ENCODE assay signal across 5 worm cellular contexts in the genomic region with DNA sequence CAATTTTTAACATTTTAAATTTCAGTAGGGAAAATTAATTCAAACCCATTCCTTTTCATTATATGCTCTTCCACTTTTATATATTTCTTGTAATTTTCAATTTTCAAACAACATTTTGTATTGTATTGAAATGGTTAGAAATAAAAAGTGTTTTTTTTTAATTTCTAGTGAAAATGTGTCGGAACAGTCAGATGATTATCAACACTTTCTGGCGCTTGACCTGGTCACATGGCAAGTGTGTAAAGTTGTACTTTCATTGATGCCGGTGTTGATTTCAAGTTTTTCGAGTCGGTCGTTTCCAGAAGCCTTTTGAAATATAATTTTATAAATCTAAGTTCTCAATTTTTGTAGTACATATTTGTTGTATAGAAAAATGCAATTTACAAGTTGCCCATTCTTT.
TF ChIP-seq lines count a peak whose summit lies in the region.

No protein-coding gene starts in this region.

TF ChIP-seq in whole organism, L1 larva, 84 proteins besides CTCF, POLR2A, EP300 and RAD21 (continues in another document):
- TF ChIP-seq blmp-1 (tag; optimal IDR thresholded peaks at IDR 0.05; lab: Kevin White, UChicago) (peak; percentile 72), lsy-2 (tag; optimal IDR thresholded peaks at IDR 0.05; lab: Kevin White, UChicago) (peak; percentile 9 to 19), lin-35 (GFP tag; optimal IDR thresholded peaks at IDR 0.05; lab: Kevin White, UChicago) (peak in 1 of 2 experiments; percentile 68), ces-1 (GFP tag; optimal IDR thresholded peaks at IDR 0.05; lab: Kevin White, UChicago) (no peak), dpl-1 (GFP tag; optimal IDR thresholded peaks at IDR 0.05; lab: Kevin White, UChicago) (peak in 1 of 3 experiments; percentile 11), rnt-1 (tag; optimal IDR thresholded peaks at IDR 0.05; lab: Kevin White, UChicago) (peak; percentile 27), efl-1 (optimal IDR thresholded peaks at IDR 0.05; lab: Kevin White, UChicago) (no peak), efl-1 (GFP tag; optimal IDR thresholded peaks at IDR 0.05 in 1 of 2; lab: Kevin White, UChicago) (peak in 1 of 2 experiments; percentile 34), nhr-19 (GFP tag; conservative IDR thresholded peaks at IDR 0.05; lab: Robert Waterston, UW) (peak; percentile 44), lin-14 (GFP tag; optimal IDR thresholded peaks at IDR 0.05; lab: Kevin White, UChicago) (peak; percentile 64), pag-3 (tag; optimal IDR thresholded peaks at IDR 0.05; lab: Kevin White, UChicago; ENCODE audit: borderline replicate concordance, insufficient read depth) (peak; percentile 4), egl-27 (tag; optimal IDR thresholded peaks at IDR 0.05; lab: Kevin White, UChicago) (no peak), C04F5.9 (tag; optimal IDR thresholded peaks at IDR 0.05; lab: Kevin White, UChicago) (no peak), nhr-71 (tag; optimal IDR thresholded peaks at IDR 0.05; lab: Kevin White, UChicago) (peak; percentile 68), nhr-47 (tag; optimal IDR thresholded peaks at IDR 0.05; lab: Kevin White, UChicago) (no peak), ceh-90 (tag; optimal IDR thresholded peaks at IDR 0.05; lab: Kevin White, UChicago) (no peak), sox-4 (tag; optimal IDR thresholded peaks at IDR 0.05; lab: Kevin White, UChicago) (no peak)

TF ChIP-seq in whole organism, L2 larva, 48 proteins besides CTCF, POLR2A, EP300 and RAD21 (continues in another document):
- TF ChIP-seq sma-9 (GFP tag; optimal IDR thresholded peaks at IDR 0.05; lab: Kevin White, UChicago): peak; percentile 52
- no peak for TF ChIP-seq sma-9 (tag; optimal IDR thresholded peaks at IDR 0.05; lab: Kevin White, UChicago)
- TF ChIP-seq R02D3.7 (tag; optimal IDR thresholded peaks at IDR 0.05; lab: Kevin White, UChicago): no peak
- TF ChIP-seq nhr-237 (tag; optimal IDR thresholded peaks at IDR 0.05; lab: Kevin White, UChicago): no peak
- TF ChIP-seq nhr-10 (tag; optimal IDR thresholded peaks at IDR 0.05; lab: Kevin White, UChicago): no peak
- no peak for TF ChIP-seq ZK546.5 (tag; optimal IDR thresholded peaks at IDR 0.05; lab: Kevin White, UChicago)
- TF ChIP-seq nhr-11 (tag; optimal IDR thresholded peaks at IDR 0.05; lab: Kevin White, UChicago): no peak
- peak; percentile 33 for TF ChIP-seq nhr-129 (tag; optimal IDR thresholded peaks at IDR 0.05; lab: Kevin White, UChicago)
- TF ChIP-seq sem-4 (tag; optimal IDR thresholded peaks at IDR 0.05; lab: Kevin White, UChicago): no peak
- TF ChIP-seq lin-11 (tag; optimal IDR thresholded peaks at IDR 0.05; lab: Kevin White, UChicago): no peak
- peak; percentile 31 for TF ChIP-seq nhr-25 (tag; optimal IDR thresholded peaks at IDR 0.05; lab: Kevin White, UChicago)
- no peak for TF ChIP-seq ceh-16 (tag; optimal IDR thresholded peaks at IDR 0.05; lab: Kevin White, UChicago)
- no peak for TF ChIP-seq ztf-11 (tag; optimal IDR thresholded peaks at IDR 0.05; lab: Kevin White, UChicago)
- TF ChIP-seq lsy-2 (tag; optimal IDR thresholded peaks at IDR 0.05; lab: Kevin White, UChicago): peak in 1 of 2 experiments; percentile 63
- peak; percentile 25 for TF ChIP-seq sma-3 (GFP tag; optimal IDR thresholded peaks at IDR 0.05; lab: Kevin White, UChicago)
- peak; percentile 20 for TF ChIP-seq blmp-1 (tag; optimal IDR thresholded peaks at IDR 0.05; lab: Kevin White, UChicago; ENCODE audit: insufficient read depth)
- TF ChIP-seq ama-1 (optimal IDR thresholded peaks at IDR 0.05; lab: Kevin White, UChicago): peak; percentile 9
- no peak for TF ChIP-seq mdl-1 (tag; optimal IDR thresholded peaks at IDR 0.05; lab: Kevin White, UChicago)

TF ChIP-seq in whole organism, L3 larva, 47 proteins besides CTCF, POLR2A, EP300 and RAD21 (continues in another document):
- TF ChIP-seq elt-1 (tag; optimal IDR thresholded peaks at IDR 0.05; lab: Kevin White, UChicago): no peak
- TF ChIP-seq fkh-10 (GFP tag; optimal IDR thresholded peaks at IDR 0.05; lab: Kevin White, UChicago): no peak
- peak; percentile 13 for TF ChIP-seq nfya-1 (tag; optimal IDR thresholded peaks at IDR 0.05; lab: Kevin White, UChicago; ENCODE audit: insufficient read depth)
- peak; percentile 37 for TF ChIP-seq elt-2 (tag; optimal IDR thresholded peaks at IDR 0.05; lab: Kevin White, UChicago)
- no peak for TF ChIP-seq lin-39 (tag; optimal IDR thresholded peaks at IDR 0.05; lab: Kevin White, UChicago)
- TF ChIP-seq nhr-43 (tag; optimal IDR thresholded peaks at IDR 0.05; lab: Kevin White, UChicago; ENCODE audit: poor library complexity, severe bottlenecking): peak; percentile 35
- TF ChIP-seq hmg-11 (tag; optimal IDR thresholded peaks at IDR 0.05; lab: Kevin White, UChicago): no peak
- TF ChIP-seq tbx-2 (tag; optimal IDR thresholded peaks at IDR 0.05; lab: Kevin White, UChicago): no peak
- TF ChIP-seq skn-1 (tag; optimal IDR thresholded peaks at IDR 0.05; lab: Kevin White, UChicago): no peak
- TF ChIP-seq egl-27 (tag; optimal IDR thresholded peaks at IDR 0.05; lab: Kevin White, UChicago): no peak
- TF ChIP-seq ceh-28 (tag; optimal IDR thresholded peaks at IDR 0.05; lab: Kevin White, UChicago): no peak
- peak; percentile 37 for TF ChIP-seq pha-4 (tag; optimal IDR thresholded peaks at IDR 0.05; lab: Kevin White, UChicago)
- TF ChIP-seq unc-62 (GFP tag; optimal IDR thresholded peaks at IDR 0.05; lab: Kevin White, UChicago): no peak
- TF ChIP-seq nhr-23 (tag; optimal IDR thresholded peaks at IDR 0.05; lab: Kevin White, UChicago): peak; percentile 2
- no peak for TF ChIP-seq ceh-9 (tag; optimal IDR thresholded peaks at IDR 0.05; lab: Kevin White, UChicago)
- TF ChIP-seq mdl-1 (tag; optimal IDR thresholded peaks at IDR 0.05; lab: Kevin White, UChicago): no peak
- no peak for TF ChIP-seq ceh-16 (tag; optimal IDR thresholded peaks at IDR 0.05; lab: Kevin White, UChicago)
- TF ChIP-seq elt-3 (tag; optimal IDR thresholded peaks at IDR 0.05; lab: Kevin White, UChicago): no peak
- no peak for TF ChIP-seq pqm-1 (tag; optimal IDR thresholded peaks at IDR 0.05; lab: Kevin White, UChicago)

TF ChIP-seq in whole organism, L4 larva, 104 proteins besides CTCF, POLR2A, EP300 and RAD21 (continues in another document):
- TF ChIP-seq spr-3 (GFP tag; optimal IDR thresholded peaks at IDR 0.05; lab: Kevin White, UChicago): no peak
- no peak for TF ChIP-seq ztf-11 (tag; optimal IDR thresholded peaks at IDR 0.05; lab: Kevin White, UChicago)
- no peak for TF ChIP-seq lir-3 (tag; optimal IDR thresholded peaks at IDR 0.05; lab: Kevin White, UChicago)
- peak; percentile 64 for TF ChIP-seq nhr-77 (tag; optimal IDR thresholded peaks at IDR 0.05; lab: Kevin White, UChicago)
- TF ChIP-seq nhr-10 (tag; optimal IDR thresholded peaks at IDR 0.05; lab: Kevin White, UChicago): no peak
- no peak for TF ChIP-seq nhr-42 (GFP tag; IDR thresholded peaks at IDR 0.05; lab: Robert Waterston, UW)
- no peak for TF ChIP-seq daf-16 (GFP tag; optimal IDR thresholded peaks at IDR 0.05; lab: Kevin White, UChicago)
- TF ChIP-seq daf-16 (tag; optimal IDR thresholded peaks at IDR 0.05; lab: Kevin White, UChicago): peak; percentile 83
- no peak for TF ChIP-seq unc-39 (tag; optimal IDR thresholded peaks at IDR 0.05; lab: Kevin White, UChicago)
- no peak for TF ChIP-seq snpc-1.2 (GFP tag; IDR thresholded peaks at IDR 0.05; lab: Robert Waterston, UW)
- TF ChIP-seq nhr-28 (tag; optimal IDR thresholded peaks at IDR 0.05; lab: Kevin White, UChicago): peak; percentile 88
- TF ChIP-seq dve-1 (tag; optimal IDR thresholded peaks at IDR 0.05; lab: Kevin White, UChicago; ENCODE audit: insufficient read depth): peak; percentile 45
- peak in 1 of 2 experiments; percentile 90 for TF ChIP-seq unc-62 (GFP tag; optimal IDR thresholded peaks at IDR 0.05 in 1 of 2; lab: Kevin White, UChicago)
- no peak for TF ChIP-seq unc-62 (tag; optimal IDR thresholded peaks at IDR 0.05; lab: Kevin White, UChicago)
- TF ChIP-seq mdt-29 (GFP tag; IDR thresholded peaks at IDR 0.05; lab: Robert Waterston, UW): peak; percentile 23; the same call in 1 of the 2 replicates
- TF ChIP-seq lin-15B (tag; optimal IDR thresholded peaks at IDR 0.05; lab: Kevin White, UChicago): no peak
- no peak for TF ChIP-seq Y75B8A.6 (GFP tag; IDR thresholded peaks at IDR 0.05; lab: Robert Waterston, UW)
- TF ChIP-seq lsy-2 (tag; optimal IDR thresholded peaks at IDR 0.05; lab: Kevin White, UChicago): peak in 1 of 2 experiments; percentile 30
- peak; percentile 46 for TF ChIP-seq hlh-11 (tag; optimal IDR thresholded peaks at IDR 0.05; lab: Kevin White, UChicago)
- TF ChIP-seq nhr-48 (tag; optimal IDR thresholded peaks at IDR 0.05; lab: Kevin White, UChicago): peak; percentile 24

TF ChIP-seq in whole organism, young adult, 124 proteins besides CTCF, POLR2A, EP300 and RAD21 (continues in another document):
- peak; percentile 32; the same call in 1 of the 2 replicates for TF ChIP-seq cebp-1 (GFP tag; IDR thresholded peaks at IDR 0.05; lab: Robert Waterston, UW)
- peak; percentile 50 for TF ChIP-seq cebp-1 (tag; optimal IDR thresholded peaks at IDR 0.05; lab: Kevin White, UChicago)
- no peak for TF ChIP-seq atf-7 (tag; optimal IDR thresholded peaks at IDR 0.05; lab: Kevin White, UChicago)
- no peak for TF ChIP-seq cebp-2 (GFP tag; IDR thresholded peaks at IDR 0.05; lab: Robert Waterston, UW)
- TF ChIP-seq zim-3 (tag; optimal IDR thresholded peaks at IDR 0.05; lab: Kevin White, UChicago): no peak
- TF ChIP-seq lin-40 (tag; optimal IDR thresholded peaks at IDR 0.05; lab: Kevin White, UChicago): peak; percentile 4
- TF ChIP-seq ztf-26 (tag; optimal IDR thresholded peaks at IDR 0.05; lab: Kevin White, UChicago): no peak
- no peak for TF ChIP-seq Y53F4B.3 (GFP tag; IDR thresholded peaks at IDR 0.05; lab: Robert Waterston, UW)
- TF ChIP-seq egrh-3 (GFP tag; IDR thresholded peaks at IDR 0.05; lab: Robert Waterston, UW): no peak
- no peak for TF ChIP-seq K12H6.12 (tag; optimal IDR thresholded peaks at IDR 0.05; lab: Kevin White, UChicago)
- TF ChIP-seq akir-1 (GFP tag; optimal IDR thresholded peaks at IDR 0.05; lab: Kevin White, UChicago): no peak
- no peak for TF ChIP-seq dpff-1 (tag; optimal IDR thresholded peaks at IDR 0.05; lab: Kevin White, UChicago)
- no peak for TF ChIP-seq ccch-3 (GFP tag; optimal IDR thresholded peaks at IDR 0.05; lab: Kevin White, UChicago)
- no peak for TF ChIP-seq tbp1 (GFP tag; optimal IDR thresholded peaks at IDR 0.05; lab: Kevin White, UChicago)
- TF ChIP-seq F22D6.2 (tag; optimal IDR thresholded peaks at IDR 0.05; lab: Kevin White, UChicago): no peak
- TF ChIP-seq F39B2.1 (GFP tag; IDR thresholded peaks at IDR 0.05; lab: Robert Waterston, UW): no peak
- TF ChIP-seq nhr-80 (tag; optimal IDR thresholded peaks at IDR 0.05; lab: Kevin White, UChicago): peak; percentile 27
- TF ChIP-seq ztf-28 (GFP tag; IDR thresholded peaks at IDR 0.05; lab: Robert Waterston, UW): no peak
- no peak for TF ChIP-seq xnd-1 (tag; optimal IDR thresholded peaks at IDR 0.05; lab: Kevin White, UChicago)
- TF ChIP-seq mel-28 (tag; optimal IDR thresholded peaks at IDR 0.05; lab: Kevin White, UChicago; ENCODE audit: borderline replicate concordance): no peak
- no peak for TF ChIP-seq pbrm-1 (GFP tag; IDR thresholded peaks at IDR 0.05; lab: Robert Waterston, UW)
- TF ChIP-seq F23B12.7 (tag; optimal IDR thresholded peaks at IDR 0.05; lab: Kevin White, UChicago; ENCODE audit: insufficient read depth): no peak
- no peak for TF ChIP-seq ceh-40 (GFP tag; IDR thresholded peaks at IDR 0.05; lab: Robert Waterston, UW)
- TF ChIP-seq D2030.7 (GFP tag; IDR thresholded peaks at IDR 0.05; lab: Robert Waterston, UW): no peak
